Worm (Caenorhabditis elegans) whole organism, L4 larva: ENCODE data around the gene gkow-1.

ENCODE experiments used
- F10B5.3 ChIP-seq: sonication (generic microtip); optimal IDR thresholded peaks from 2 replicates; lab custom pipeline; 2016; ENCODE audit warnings: mild to moderate bottlenecking, missing genetic modification characterization, missing compliant biosample characterization
- F37D6.2 ChIP-seq: sonication (generic microtip); optimal IDR thresholded peaks from 2 replicates; lab custom pipeline; 2016; ENCODE audit warnings: mild to moderate bottlenecking, missing genetic modification characterization, missing compliant biosample characterization
- F49E8.2 ChIP-seq: sonication (generic microtip); optimal IDR thresholded peaks from 2 replicates; lab custom pipeline; 2016; ENCODE audit warnings: missing compliant biosample characterization, mild to moderate bottlenecking, missing genetic modification characterization, borderline replicate concordance
- R02D3.7 ChIP-seq: fragments of 150-350 bp; sonication (generic microtip); optimal IDR thresholded peaks from 3 replicates; lab custom pipeline; 2014; ENCODE audit warnings: missing biosample characterization, missing genetic modification characterization
- T20F7.1 ChIP-seq: fragments of 200-800 bp; sonication (Bioruptor generic); optimal IDR thresholded peaks from 2 replicates; lab custom pipeline; 2018; ENCODE audit warnings: mild to moderate bottlenecking, missing genetic modification characterization, missing compliant biosample characterization
- T26A8.4 ChIP-seq: fragments of 200-800 bp; sonication (Bioruptor generic); IDR thresholded peaks from 2 replicates; pipeline ENCODE4 v1.3.6; 2022; ENCODE audit warnings: missing genetic modification characterization, missing compliant biosample characterization
- Y48G9A.11 ChIP-seq: fragments of 200-800 bp; sonication (Bioruptor generic); IDR thresholded peaks from 2 replicates; pipeline ENCODE4 v1.3.6; 2022; ENCODE audit warnings: missing genetic modification reagents, missing genetic modification characterization, missing compliant biosample characterization
- Y5F2A.4 ChIP-seq: fragments of 200-800 bp; sonication (Bioruptor generic); optimal IDR thresholded peaks from 2 replicates; lab custom pipeline; 2018; ENCODE audit warnings: mild to moderate bottlenecking, missing genetic modification characterization, missing compliant biosample characterization
- aly-2 ChIP-seq: sonication (generic microtip); optimal IDR thresholded peaks from 2 replicates; lab custom pipeline; 2018; ENCODE audit warnings: missing biosample characterization, missing genetic modification characterization
- arid-1 ChIP-seq: fragments of 200-800 bp; sonication (Bioruptor generic); conservative IDR thresholded peaks from 2 replicates; pipeline ENCODE4 v1.3.6; 2022; ENCODE audit warnings: missing genetic modification reagents, missing genetic modification characterization, missing compliant biosample characterization
- ceh-20 ChIP-seq: fragments of 200-800 bp; sonication (Bioruptor generic); IDR thresholded peaks from 2 replicates; pipeline ENCODE4 v1.3.6; 2022; ENCODE audit warnings: missing genetic modification reagents, missing genetic modification characterization, missing compliant biosample characterization
- ceh-32 ChIP-seq: sonication (generic microtip); optimal IDR thresholded peaks from 2 replicates; lab custom pipeline; 2016; ENCODE audit warnings: mild to moderate bottlenecking, missing genetic modification characterization, missing compliant biosample characterization; ENCODE audit not compliant: poor library complexity
- ceh-44 ChIP-seq: fragments of 200-800 bp; sonication (Bioruptor generic); IDR thresholded peaks from 2 replicates; pipeline ENCODE4 v1.3.6; 2022; ENCODE audit warnings: missing genetic modification reagents, missing genetic modification characterization, missing compliant biosample characterization
- ceh-62 ChIP-seq: sonication (generic microtip); optimal IDR thresholded peaks from 2 replicates; lab custom pipeline; 2017; ENCODE audit warnings: missing biosample characterization, missing genetic modification characterization
- cey-2 ChIP-seq: sonication (generic microtip); optimal IDR thresholded peaks from 3 replicates; lab custom pipeline; 2017; ENCODE audit warnings: missing genetic modification characterization, mild to moderate bottlenecking, missing compliant biosample characterization, antibody characterized with exemption, borderline replicate concordance; ENCODE audit not compliant: insufficient read depth
- daf-12 ChIP-seq: fragments of 150-350 bp; optimal IDR thresholded peaks from 2 replicates; lab custom pipeline; 2014; ENCODE audit warnings: missing biosample characterization, missing genetic modification reagents, missing genetic modification characterization
- daf-19 ChIP-seq: fragments of 200-800 bp; sonication (Bioruptor generic); conservative IDR thresholded peaks from 2 replicates; pipeline ENCODE4 v1.3.6; 2022; ENCODE audit warnings: missing genetic modification characterization, missing compliant biosample characterization
- dmd-9 ChIP-seq: fragments of 200-800 bp; sonication (Bioruptor generic); IDR thresholded peaks from 2 replicates; pipeline ENCODE4 v1.3.6; 2022; ENCODE audit warnings: missing genetic modification reagents, missing genetic modification characterization, missing compliant biosample characterization
- dpl-1 ChIP-seq: fragments of 150-350 bp; optimal IDR thresholded peaks from 2 replicates; lab custom pipeline; 2014; ENCODE audit warnings: missing biosample characterization, missing genetic modification reagents, missing genetic modification characterization
- dve-1 ChIP-seq: sonication (generic microtip); optimal IDR thresholded peaks from 2 replicates; lab custom pipeline; 2017; ENCODE audit warnings: antibody characterized with exemption, mild to moderate bottlenecking, missing genetic modification characterization, missing compliant biosample characterization; ENCODE audit not compliant: insufficient read depth
- egl-43 ChIP-seq: fragments of 200-800 bp; sonication (Bioruptor generic); IDR thresholded peaks from 2 replicates; pipeline ENCODE4 v1.3.6; 2022; ENCODE audit warnings: missing genetic modification reagents, missing genetic modification characterization, missing compliant biosample characterization
- fkh-10 ChIP-seq: fragments of 150-350 bp; optimal IDR thresholded peaks from 2 replicates; lab custom pipeline; 2014; ENCODE audit warnings: missing biosample characterization, missing genetic modification reagents, missing genetic modification characterization
- hif-1 ChIP-seq, 2 experiments: sonication (generic microtip); optimal IDR thresholded peaks; 2 replicates each; lab custom pipeline; 2016 to 2017; ENCODE audit warnings: missing compliant biosample characterization in 2 of 2, missing genetic modification characterization in 2 of 2, missing genetic modification reagents in 2 of 2, missing genotype in 2 of 2, mild to moderate bottlenecking in 1 of 2
- hlh-30 ChIP-seq: sonication (generic microtip); optimal IDR thresholded peaks from 2 replicates; lab custom pipeline; 2017; ENCODE audit warnings: antibody characterized with exemption, mild to moderate bottlenecking, missing genetic modification characterization, missing compliant biosample characterization; ENCODE audit not compliant: insufficient read depth
- hmg-1.1 ChIP-seq: fragments of 200-800 bp; sonication (Bioruptor generic); IDR thresholded peaks from 2 replicates; pipeline ENCODE4 v1.3.6; 2022; ENCODE audit warnings: missing genetic modification reagents, missing genetic modification characterization, missing compliant biosample characterization
- lin-1 ChIP-seq: fragments of 200-800 bp; sonication (Bioruptor generic); IDR thresholded peaks from 2 replicates; pipeline ENCODE4 v1.3.6; 2022; ENCODE audit warnings: missing genetic modification reagents, missing genetic modification characterization, missing compliant biosample characterization
- lin-15B ChIP-seq: fragments of 150-350 bp; sonication (generic microtip); optimal IDR thresholded peaks from 3 replicates; lab custom pipeline; 2014; ENCODE audit warnings: missing biosample characterization, missing genetic modification characterization
- lin-29 ChIP-seq: fragments of 200-800 bp; sonication (Bioruptor generic); IDR thresholded peaks from 2 replicates; pipeline ENCODE4 v1.3.6; 2022; ENCODE audit warnings: missing genetic modification reagents, missing genetic modification characterization, missing compliant biosample characterization
- lir-3 ChIP-seq: sonication (generic microtip); optimal IDR thresholded peaks from 2 replicates; lab custom pipeline; 2016; ENCODE audit warnings: mild to moderate bottlenecking, missing genetic modification characterization, missing compliant biosample characterization
- lsy-2 ChIP-seq, 2 experiments: fragments of 150-350 bp in 1 of 2; sonication (generic microtip) in 1 of 2; optimal IDR thresholded peaks; 2 replicates each; lab custom pipeline; 2014 to 2017; ENCODE audit warnings: missing biosample characterization in 2 of 2, missing genetic modification characterization in 2 of 2
- mep-1 ChIP-seq: fragments of 150-350 bp; sonication (generic microtip); optimal IDR thresholded peaks from 3 replicates; lab custom pipeline; 2014; ENCODE audit warnings: missing biosample characterization, missing genetic modification characterization
- mes-2 ChIP-seq: sonication (generic microtip); optimal IDR thresholded peaks from 2 replicates; lab custom pipeline; 2016; ENCODE audit warnings: missing genotype, mild to moderate bottlenecking, missing genetic modification characterization, missing compliant biosample characterization; ENCODE audit not compliant: poor library complexity, severe bottlenecking
- mxl-2 ChIP-seq: fragments of 200-800 bp; sonication (Bioruptor generic); conservative IDR thresholded peaks from 2 replicates; pipeline ENCODE4 v1.3.6; 2022; ENCODE audit warnings: missing genetic modification reagents, missing genetic modification characterization, missing compliant biosample characterization
- nhr-10 ChIP-seq: fragments of 150-350 bp; optimal IDR thresholded peaks from 2 replicates; lab custom pipeline; 2014; ENCODE audit warnings: missing biosample characterization, missing genetic modification characterization
- nhr-237 ChIP-seq: sonication (generic microtip); optimal IDR thresholded peaks from 2 replicates; lab custom pipeline; 2017; ENCODE audit warnings: missing biosample characterization, missing genetic modification characterization
- nhr-28 ChIP-seq: fragments of 150-350 bp; optimal IDR thresholded peaks from 2 replicates; lab custom pipeline; 2014; ENCODE audit warnings: missing biosample characterization, missing genetic modification characterization
- nhr-42 ChIP-seq: fragments of 200-800 bp; sonication (Bioruptor generic); IDR thresholded peaks from 2 replicates; pipeline ENCODE4 v1.3.6; 2022; ENCODE audit warnings: missing genetic modification characterization, missing compliant biosample characterization
- pha-4 ChIP-seq, 2 experiments: fragments of 150-350 bp in 1 of 2; fragments of 200-800 bp in 1 of 2; sonication (Bioruptor generic) in 1 of 2; IDR thresholded peaks in 1 of 2; optimal IDR thresholded peaks in 1 of 2; 2 replicates each; pipeline versions ENCODE4 v1.3.6 to Lab custom; 2014 to 2022; ENCODE audit warnings: missing genetic modification characterization in 2 of 2, missing genetic modification reagents in 2 of 2, missing biosample characterization in 1 of 2, missing compliant biosample characterization in 1 of 2
- pqm-1 ChIP-seq: sonication (generic microtip); optimal IDR thresholded peaks from 2 replicates; lab custom pipeline; 2017; ENCODE audit warnings: missing biosample characterization, missing genetic modification characterization
- saeg-2 ChIP-seq: fragments of 200-800 bp; sonication (Bioruptor generic); IDR thresholded peaks from 2 replicates; pipeline ENCODE4 v1.3.6; 2022; ENCODE audit warnings: missing genetic modification reagents, missing genetic modification characterization, missing compliant biosample characterization
- sdz-12 ChIP-seq: fragments of 200-800 bp; sonication (Bioruptor generic); optimal IDR thresholded peaks from 2 replicates; lab custom pipeline; 2018; ENCODE audit warnings: mild to moderate bottlenecking, missing genetic modification characterization, missing compliant biosample characterization
- snpc-4 ChIP-seq: fragments of 150-350 bp; optimal IDR thresholded peaks from 2 replicates; lab custom pipeline; 2014; ENCODE audit warnings: missing biosample characterization, missing genetic modification characterization
- tag-97 ChIP-seq: fragments of 200-800 bp; sonication (Bioruptor generic); IDR thresholded peaks from 2 replicates; pipeline ENCODE4 v1.3.6; 2022; ENCODE audit warnings: missing genetic modification characterization, missing compliant biosample characterization
- unc-39 ChIP-seq: sonication (generic microtip); optimal IDR thresholded peaks from 2 replicates; lab custom pipeline; 2017; ENCODE audit warnings: missing biosample characterization, missing genetic modification characterization
- zag-1 ChIP-seq: fragments of 150-350 bp; optimal IDR thresholded peaks from 2 replicates; lab custom pipeline; 2014; ENCODE audit warnings: missing biosample characterization, missing genetic modification characterization
- ztf-11 ChIP-seq: fragments of 150-350 bp; optimal IDR thresholded peaks from 2 replicates; lab custom pipeline; 2014; ENCODE audit warnings: missing biosample characterization, missing genetic modification characterization
- ztf-7 ChIP-seq: fragments of 150-350 bp; optimal IDR thresholded peaks from 2 replicates; lab custom pipeline; 2014; ENCODE audit warnings: missing biosample characterization, missing genetic modification characterization

gkow-1 gene

ce11 chrIV:10341618-10342360, 16.2 kb upstream of the gkow-1 start (continued):
- TF ChIP-seq hif-1 (tag; optimal IDR thresholded peaks at IDR 0.05; lab: Kevin White, UChicago): no peak
- TF ChIP-seq saeg-2 (GFP tag; lab: Robert Waterston, UW): no peak
- TF ChIP-seq dpl-1 (GFP tag; lab: Kevin White, UChicago): no peak
- no peak for TF ChIP-seq ztf-7 (tag; lab: Kevin White, UChicago)
- TF ChIP-seq dve-1 (tag; lab: Kevin White, UChicago): no peak
- no peak for TF ChIP-seq nhr-42 (GFP tag; lab: Robert Waterston, UW)
- no peak for TF ChIP-seq lin-29 (GFP tag; lab: Robert Waterston, UW)
- no peak for TF ChIP-seq ceh-44 (GFP tag; lab: Robert Waterston, UW)
- no peak for TF ChIP-seq Y5F2A.4 (GFP tag; lab: Kevin White, UChicago)
- no peak for TF ChIP-seq unc-39 (tag; lab: Kevin White, UChicago)
- no peak for TF ChIP-seq mes-2 (tag; lab: Kevin White, UChicago)
- 0 out of 2 replicates have a peak, but pooled peaks have one; percentile 53 for TF ChIP-seq ceh-20 (GFP tag; lab: Robert Waterston, UW)
- TF ChIP-seq mep-1 (tag; lab: Kevin White, UChicago): no peak
- no peak for TF ChIP-seq sdz-12 (GFP tag; lab: Kevin White, UChicago)
- no peak for TF ChIP-seq snpc-4
- TF ChIP-seq nhr-28 (tag; lab: Kevin White, UChicago): no peak
- TF ChIP-seq pqm-1: no peak
- TF ChIP-seq nhr-10: no peak
- TF ChIP-seq zag-1 (tag; lab: Kevin White, UChicago): no peak
- TF ChIP-seq F37D6.2 (tag; lab: Kevin White, UChicago): peak; percentile 1
- TF ChIP-seq nhr-237 (tag; lab: Kevin White, UChicago): no peak
- no peak for TF ChIP-seq T20F7.1
- no peak for TF ChIP-seq R02D3.7 (tag; lab: Kevin White, UChicago)
- TF ChIP-seq mxl-2: no peak
- TF ChIP-seq F49E8.2: no peak
- TF ChIP-seq lsy-2 (tag; optimal IDR thresholded peaks at IDR 0.05; lab: Kevin White, UChicago): no peak
- TF ChIP-seq hlh-30 (tag; lab: Kevin White, UChicago): peak; percentile 33
- TF ChIP-seq daf-19 (GFP tag; lab: Robert Waterston, UW): no peak
- TF ChIP-seq lin-1: no peak
- peak; percentile 1 for TF ChIP-seq F10B5.3
- no peak for TF ChIP-seq Y48G9A.11
- TF ChIP-seq tag-97 (GFP tag; lab: Robert Waterston, UW): no peak
- TF ChIP-seq T26A8.4: no peak
- no peak for TF ChIP-seq lin-15B (tag; lab: Kevin White, UChicago)
- TF ChIP-seq lir-3: no peak
- peak; percentile 1 for TF ChIP-seq ceh-32 (tag; lab: Kevin White, UChicago)
- TF ChIP-seq hmg-1.1 (GFP tag; lab: Robert Waterston, UW): peak; percentile 36; the same call in 1 of the 2 replicates
- peak; percentile 35 for TF ChIP-seq fkh-10 (GFP tag; lab: Kevin White, UChicago)
- peak; percentile 7; the same call in 1 of the 2 replicates for TF ChIP-seq pha-4 (GFP tag; IDR thresholded peaks at IDR 0.05; lab: Robert Waterston, UW)
- no peak for TF ChIP-seq pha-4 (tag; optimal IDR thresholded peaks at IDR 0.05; lab: Kevin White, UChicago)
- TF ChIP-seq dmd-9: no peak
- TF ChIP-seq ztf-11 (tag; lab: Kevin White, UChicago): no peak
- 0 out of 2 replicates have a peak, but pooled peaks have one; percentile 17 for TF ChIP-seq egl-43
- TF ChIP-seq aly-2: no peak
- TF ChIP-seq arid-1 (GFP tag; lab: Robert Waterston, UW): no peak
- no peak for TF ChIP-seq cey-2 (tag; lab: Kevin White, UChicago)
- TF ChIP-seq ceh-62: no peak
- no peak for TF ChIP-seq daf-12 (tag; lab: Kevin White, UChicago)
